4 worm cellular contexts compared by ENCODE assay signal in the genomic region with DNA sequence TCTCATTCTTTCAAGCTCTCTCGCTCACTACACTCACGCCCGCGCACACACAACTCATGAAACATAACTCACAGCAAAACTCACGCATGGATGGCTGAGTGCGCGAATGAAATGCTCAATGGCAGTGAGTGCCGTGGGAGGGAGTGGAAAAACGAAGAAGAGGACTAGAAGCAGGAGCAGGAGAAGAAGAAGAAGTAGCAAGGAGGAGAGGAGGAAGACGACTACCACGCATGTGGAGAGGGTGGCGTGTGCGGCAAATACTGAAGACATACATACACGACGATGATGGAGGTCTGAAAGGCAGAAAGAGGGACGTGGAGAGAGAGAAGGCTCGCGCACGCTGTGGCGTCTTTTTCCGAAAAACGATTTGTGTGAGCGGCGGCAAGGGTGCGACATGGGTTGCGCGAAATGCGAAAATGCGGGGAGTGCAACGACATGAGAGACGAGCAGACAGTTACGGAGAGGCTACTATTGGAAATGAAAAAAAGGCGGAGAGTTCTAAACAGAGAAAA.
TF ChIP-seq lines count a peak whose summit lies in the region.

No protein-coding gene starts in this region.

TF ChIP-seq in whole organism, L2 larva, 48 proteins besides CTCF, POLR2A, EP300 and RAD21 (continues in another document):
- TF ChIP-seq nhr-25 (tag; optimal IDR thresholded peaks at IDR 0.05; lab: Kevin White, UChicago) (no peak), ceh-82 (tag; optimal IDR thresholded peaks at IDR 0.05; lab: Kevin White, UChicago) (peak; percentile 24), mbf-1 (tag; optimal IDR thresholded peaks at IDR 0.05; lab: Kevin White, UChicago) (no peak), Y55F3AM.14 (GFP tag; optimal IDR thresholded peaks at IDR 0.05; lab: Kevin White, UChicago) (peak; percentile 53), dmd-4 (tag; optimal IDR thresholded peaks at IDR 0.05; lab: Kevin White, UChicago) (no peak), ama-1 (optimal IDR thresholded peaks at IDR 0.05; lab: Kevin White, UChicago) (no peak), sma-9 (GFP tag; optimal IDR thresholded peaks at IDR 0.05; lab: Kevin White, UChicago) (peak; percentile 32), sma-9 (tag; optimal IDR thresholded peaks at IDR 0.05; lab: Kevin White, UChicago) (no peak), nhr-6 (tag; optimal IDR thresholded peaks at IDR 0.05; lab: Kevin White, UChicago) (peak; percentile 24), lin-13 (GFP tag; optimal IDR thresholded peaks at IDR 0.05; lab: Kevin White, UChicago) (peak; percentile 25), mdl-1 (tag; optimal IDR thresholded peaks at IDR 0.05; lab: Kevin White, UChicago) (peak; percentile 71 to 80), R02D3.7 (tag; optimal IDR thresholded peaks at IDR 0.05; lab: Kevin White, UChicago) (no peak), C34F6.9 (tag; optimal IDR thresholded peaks at IDR 0.05; lab: Kevin White, UChicago) (peak; percentile 77), unc-55 (GFP tag; optimal IDR thresholded peaks at IDR 0.05; lab: Kevin White, UChicago) (peak; percentile 96), elt-1 (tag; optimal IDR thresholded peaks at IDR 0.05; lab: Kevin White, UChicago) (no peak), nhr-129 (tag; optimal IDR thresholded peaks at IDR 0.05; lab: Kevin White, UChicago) (peak; percentile 85), unc-39 (tag; optimal IDR thresholded peaks at IDR 0.05; lab: Kevin White, UChicago) (peak; percentile 87), ZK546.5 (tag; optimal IDR thresholded peaks at IDR 0.05; lab: Kevin White, UChicago) (no peak), lsy-2 (tag; optimal IDR thresholded peaks at IDR 0.05; lab: Kevin White, UChicago) (peak; percentile 22 to 66), crh-2 (tag; optimal IDR thresholded peaks at IDR 0.05; lab: Kevin White, UChicago) (peak; percentile 83), fos-1 (tag; optimal IDR thresholded peaks at IDR 0.05; lab: Kevin White, UChicago) (peak; percentile 20), mab-5 (tag; optimal IDR thresholded peaks at IDR 0.05; lab: Kevin White, UChicago) (peak; percentile 63)

TF ChIP-seq in whole organism, L4 larva, 104 proteins besides CTCF, POLR2A, EP300 and RAD21 (continues in another document):
- TF ChIP-seq hlh-11 (tag; optimal IDR thresholded peaks at IDR 0.05; lab: Kevin White, UChicago) (peak; percentile 15), dve-1 (tag; optimal IDR thresholded peaks at IDR 0.05; lab: Kevin White, UChicago; ENCODE audit: insufficient read depth) (peak; percentile 9), spr-3 (GFP tag; optimal IDR thresholded peaks at IDR 0.05; lab: Kevin White, UChicago) (no peak), lsy-2 (tag; optimal IDR thresholded peaks at IDR 0.05; lab: Kevin White, UChicago) (peak; percentile 38 to 56), hif-1 (tag; optimal IDR thresholded peaks at IDR 0.05; lab: Kevin White, UChicago) (peak in 1 of 2 experiments; percentile 56), nhr-10 (tag; optimal IDR thresholded peaks at IDR 0.05; lab: Kevin White, UChicago) (no peak), zfp-2 (tag; optimal IDR thresholded peaks at IDR 0.05; lab: Kevin White, UChicago) (peak; percentile 13), ceh-20 (GFP tag; IDR thresholded peaks at IDR 0.05; lab: Robert Waterston, UW) (peak; percentile 51; the same call in 1 of the 2 replicates), set-16 (GFP tag; IDR thresholded peaks at IDR 0.05; lab: Robert Waterston, UW) (peak; percentile 81), nhr-48 (tag; optimal IDR thresholded peaks at IDR 0.05; lab: Kevin White, UChicago) (peak; percentile 42), lin-39 (tag; optimal IDR thresholded peaks at IDR 0.05; lab: Kevin White, UChicago) (no peak), mxl-3 (GFP tag; optimal IDR thresholded peaks at IDR 0.05; lab: Kevin White, UChicago) (peak; percentile 28), mep-1 (tag; optimal IDR thresholded peaks at IDR 0.05; lab: Kevin White, UChicago) (peak; percentile 87), hmg-1.1 (GFP tag; IDR thresholded peaks at IDR 0.05; lab: Robert Waterston, UW) (peak; percentile 76; the same call in 1 of the 2 replicates), D1046.2 (GFP tag; IDR thresholded peaks at IDR 0.05; lab: Robert Waterston, UW) (no peak), F37D6.2 (tag; optimal IDR thresholded peaks at IDR 0.05; lab: Kevin White, UChicago) (peak; percentile 76), vab-7 (GFP tag; IDR thresholded peaks at IDR 0.05; lab: Robert Waterston, UW) (peak; percentile 51), tag-97 (GFP tag; IDR thresholded peaks at IDR 0.05; lab: Robert Waterston, UW) (no peak), spr-1 (tag; optimal IDR thresholded peaks at IDR 0.05; lab: Kevin White, UChicago) (peak; percentile 2), mxl-2 (GFP tag; conservative IDR thresholded peaks at IDR 0.05; lab: Robert Waterston, UW) (no peak), snpc-4 (tag; optimal IDR thresholded peaks at IDR 0.05; lab: Kevin White, UChicago) (no peak), zag-1 (tag; optimal IDR thresholded peaks at IDR 0.05; lab: Kevin White, UChicago) (peak; percentile 13)

TF ChIP-seq in whole organism, late embryonic, 69 proteins besides CTCF, POLR2A, EP300 and RAD21 (continues in another document):
- peak; percentile 72 for TF ChIP-seq F13H6.1 (tag; optimal IDR thresholded peaks at IDR 0.05; lab: Kevin White, UChicago)
- peak; percentile 41 for TF ChIP-seq hlh-8 (tag; optimal IDR thresholded peaks at IDR 0.05; lab: Kevin White, UChicago)
- no peak for TF ChIP-seq lin-11 (tag; optimal IDR thresholded peaks at IDR 0.05; lab: Kevin White, UChicago)
- peak; percentile 20 for TF ChIP-seq lim-6 (tag; optimal IDR thresholded peaks at IDR 0.05; lab: Kevin White, UChicago)
- peak; percentile 70 for TF ChIP-seq unc-42 (tag; optimal IDR thresholded peaks at IDR 0.05; lab: Kevin White, UChicago)
- TF ChIP-seq unc-55 (GFP tag; optimal IDR thresholded peaks at IDR 0.05; lab: Kevin White, UChicago): no peak
- TF ChIP-seq ceh-14 (tag; optimal IDR thresholded peaks at IDR 0.05; lab: Kevin White, UChicago): peak; percentile 79
- peak; percentile 77 for TF ChIP-seq pros-1 (tag; optimal IDR thresholded peaks at IDR 0.05; lab: Kevin White, UChicago)
- no peak for TF ChIP-seq K09A11.1 (tag; optimal IDR thresholded peaks at IDR 0.05; lab: Kevin White, UChicago; ENCODE audit: insufficient read depth)
- TF ChIP-seq zip-5 (tag; optimal IDR thresholded peaks at IDR 0.05; lab: Kevin White, UChicago): no peak
- no peak for TF ChIP-seq dmd-4 (tag; optimal IDR thresholded peaks at IDR 0.05; lab: Kevin White, UChicago; ENCODE audit: borderline replicate concordance)
- no peak for TF ChIP-seq dve-1 (tag; optimal IDR thresholded peaks at IDR 0.05; lab: Kevin White, UChicago)
- no peak for TF ChIP-seq eyg-1 (tag; optimal IDR thresholded peaks at IDR 0.05; lab: Kevin White, UChicago)
- no peak for TF ChIP-seq ceh-30 (tag; optimal IDR thresholded peaks at IDR 0.05; lab: Kevin White, UChicago)
- peak; percentile 30 for TF ChIP-seq hlh-6 (tag; optimal IDR thresholded peaks at IDR 0.05; lab: Kevin White, UChicago)
- TF ChIP-seq pag-3 (tag; optimal IDR thresholded peaks at IDR 0.05; lab: Kevin White, UChicago; ENCODE audit: borderline replicate concordance): peak; percentile 9
- no peak for TF ChIP-seq sox-2 (GFP tag; IDR thresholded peaks at IDR 0.05; lab: Robert Waterston, UW)
- TF ChIP-seq ceh-6 (GFP tag; optimal IDR thresholded peaks at IDR 0.05; lab: Kevin White, UChicago): no peak
- peak; percentile 36 for TF ChIP-seq unc-86 (tag; optimal IDR thresholded peaks at IDR 0.05; lab: Kevin White, UChicago)
- peak; percentile 79 for TF ChIP-seq ceh-19 (GFP tag; optimal IDR thresholded peaks at IDR 0.05; lab: Kevin White, UChicago)
- peak; percentile 45 for TF ChIP-seq ceh-34 (tag; optimal IDR thresholded peaks at IDR 0.05; lab: Kevin White, UChicago)
- TF ChIP-seq elt-2 (tag; optimal IDR thresholded peaks at IDR 0.05; lab: Kevin White, UChicago): no peak
- TF ChIP-seq sdc-2 (tag; optimal IDR thresholded peaks at IDR 0.05; lab: Kevin White, UChicago): peak; percentile 15
- no peak for TF ChIP-seq gmeb-2 (tag; optimal IDR thresholded peaks at IDR 0.05; lab: Kevin White, UChicago)

TF ChIP-seq in whole organism, mixed stage, embryonic, 35 proteins besides CTCF, POLR2A, EP300 and RAD21:
- TF ChIP-seq unc-62 (GFP tag; optimal IDR thresholded peaks at IDR 0.05; lab: Kevin White, UChicago): peak; percentile 6
- TF ChIP-seq lin-13 (tag; optimal IDR thresholded peaks at IDR 0.05; lab: Kevin White, UChicago): peak; percentile 24
- TF ChIP-seq tbx-8 (GFP tag; optimal IDR thresholded peaks at IDR 0.05; lab: Kevin White, UChicago): no peak
- TF ChIP-seq ces-1 (GFP tag; optimal IDR thresholded peaks at IDR 0.05; lab: Kevin White, UChicago): peak; percentile 62
- peak; percentile 65 for TF ChIP-seq ceh-83 (GFP tag; optimal IDR thresholded peaks at IDR 0.05; lab: Kevin White, UChicago)
- TF ChIP-seq M03D4.4 (tag; optimal IDR thresholded peaks at IDR 0.05; lab: Kevin White, UChicago): peak; percentile 30
- TF ChIP-seq drap-1 (GFP tag; optimal IDR thresholded peaks at IDR 0.05; lab: Kevin White, UChicago): peak; percentile 19
- TF ChIP-seq nhr-76 (tag; optimal IDR thresholded peaks at IDR 0.05; lab: Kevin White, UChicago): no peak
- TF ChIP-seq snpc-4 (tag; optimal IDR thresholded peaks at IDR 0.05; lab: Kevin White, UChicago): no peak
- TF ChIP-seq mep-1 (tag; optimal IDR thresholded peaks at IDR 0.05; lab: Kevin White, UChicago): peak; percentile 19
- TF ChIP-seq sptf-1 (tag; optimal IDR thresholded peaks at IDR 0.05; lab: Kevin White, UChicago): peak; percentile 35
- TF ChIP-seq mls-2 (tag; optimal IDR thresholded peaks at IDR 0.05; lab: Kevin White, UChicago): peak; percentile 74
- TF ChIP-seq ceh-43 (GFP tag; optimal IDR thresholded peaks at IDR 0.05; lab: Kevin White, UChicago): peak; percentile 16
TF ChIP-seq in whole organism, mixed stage, embryonic: peak in this region for 10.
